Worm (Caenorhabditis elegans) whole organism, mixed stage, embryonic: ENCODE data around the gene R05G9.5.

ENCODE experiments used
- M03D4.4 ChIP-seq: sonication (generic microtip); optimal IDR thresholded peaks from 2 replicates; lab custom pipeline; 2017; ENCODE audit warnings: mild to moderate bottlenecking, missing genetic modification characterization, missing compliant biosample characterization
- lin-13 ChIP-seq: fragments of 150-350 bp; optimal IDR thresholded peaks from 2 replicates; lab custom pipeline; 2014; ENCODE audit warnings: missing biosample characterization, missing genetic modification characterization
- lin-32 ChIP-seq: fragments of 200-800 bp; sonication (Bioruptor generic); optimal IDR thresholded peaks from 2 replicates; lab custom pipeline; 2018; ENCODE audit warnings: mild to moderate bottlenecking, missing genetic modification characterization, missing compliant biosample characterization
- mab-5 ChIP-seq: fragments of 150-350 bp; optimal IDR thresholded peaks from 2 replicates; lab custom pipeline; 2014; ENCODE audit warnings: missing biosample characterization, missing genetic modification characterization
- mep-1 ChIP-seq: fragments of 150-350 bp; optimal IDR thresholded peaks from 2 replicates; lab custom pipeline; 2017; ENCODE audit warnings: missing biosample characterization, missing genetic modification reagents, missing genetic modification characterization, inconsistent platforms
- nhr-12 ChIP-seq: fragments of 150-350 bp; optimal IDR thresholded peaks from 2 replicates; lab custom pipeline; 2014; ENCODE audit warnings: missing biosample characterization, missing genetic modification characterization
- nhr-28 ChIP-seq: fragments of 150-350 bp; optimal IDR thresholded peaks from 2 replicates; lab custom pipeline; 2014; ENCODE audit warnings: missing biosample characterization, missing genetic modification characterization
- nhr-76 ChIP-seq: sonication (generic microtip); optimal IDR thresholded peaks from 2 replicates; lab custom pipeline; 2017; ENCODE audit warnings: missing biosample characterization, missing genetic modification characterization
- snpc-4 ChIP-seq: fragments of 150-350 bp; optimal IDR thresholded peaks from 2 replicates; lab custom pipeline; 2014; ENCODE audit warnings: missing biosample characterization, missing genetic modification characterization
- unc-62 ChIP-seq: fragments of 150-350 bp; optimal IDR thresholded peaks from 2 replicates; lab custom pipeline; 2014; ENCODE audit warnings: missing biosample characterization, missing genetic modification reagents, missing genetic modification characterization
- zip-8 ChIP-seq: fragments of 150-350 bp; optimal IDR thresholded peaks from 2 replicates; lab custom pipeline; 2014; ENCODE audit warnings: missing biosample characterization, missing genetic modification characterization
- ztf-11 ChIP-seq: fragments of 150-350 bp; optimal IDR thresholded peaks from 2 replicates; lab custom pipeline; 2014; ENCODE audit warnings: missing biosample characterization, missing genetic modification characterization

ce11 chrII:6544842-6545410 is 44.9 kb upstream of the R05G9.5 start, which contains the start of gene lron-15:
- TF ChIP-seq nhr-28 (no peak), mep-1 (tag; lab: Kevin White, UChicago) (no peak), snpc-4 (no peak), zip-8 (no peak), nhr-12 (no peak), unc-62 (GFP tag; lab: Kevin White, UChicago) (peak; percentile 85), ztf-11 (tag; lab: Kevin White, UChicago) (no peak), M03D4.4 (tag; lab: Kevin White, UChicago) (no peak), mab-5 (no peak), nhr-76 (tag; lab: Kevin White, UChicago) (no peak), lin-13 (tag; lab: Kevin White, UChicago) (no peak), lin-32 (GFP tag; lab: Kevin White, UChicago) (no peak)
